Worm (Caenorhabditis elegans) whole organism, L1 larva: ENCODE measurements around the gene eelo-2.
A peak's percentile ranks its signal among the peaks of the same experiment; 100 is the strongest.

Experiments used
- C04F5.9 ChIP-seq: sonication (generic microtip); optimal IDR thresholded peaks from 2 replicates; lab custom pipeline; 2016; ENCODE audit warnings: missing genetic modification characterization, missing compliant biosample characterization
- C16A3.4 ChIP-seq: fragments of 150-350 bp; optimal IDR thresholded peaks from 2 replicates; lab custom pipeline; 2014; ENCODE audit warnings: missing biosample characterization, missing genetic modification characterization
- F16B12.6 ChIP-seq: fragments of 150-350 bp; optimal IDR thresholded peaks from 2 replicates; lab custom pipeline; 2014; ENCODE audit warnings: missing biosample characterization, missing genetic modification characterization
- Y116A8C.19 ChIP-seq: sonication (generic microtip); optimal IDR thresholded peaks from 2 replicates; lab custom pipeline; 2016; ENCODE audit warnings: missing compliant biosample characterization, missing genetic modification characterization, borderline replicate concordance
- aha-1 ChIP-seq: fragments of 150-350 bp; optimal IDR thresholded peaks from 2 replicates; lab custom pipeline; 2014; ENCODE audit warnings: missing biosample characterization, missing genetic modification characterization
- alr-1 ChIP-seq: fragments of 200-800 bp; sonication (Bioruptor generic); optimal IDR thresholded peaks from 2 replicates; lab custom pipeline; 2018; ENCODE audit warnings: borderline replicate concordance, mild to moderate bottlenecking, missing genetic modification characterization, missing compliant biosample characterization
- aly-2 ChIP-seq: fragments of 150-350 bp; optimal IDR thresholded peaks from 2 replicates; lab custom pipeline; 2014; ENCODE audit warnings: missing biosample characterization, missing genetic modification characterization
- ama-1 ChIP-seq: fragments of 150-350 bp; optimal IDR thresholded peaks from 2 replicates; lab custom pipeline; 2014
- blmp-1 ChIP-seq: fragments of 150-350 bp; optimal IDR thresholded peaks from 2 replicates; lab custom pipeline; 2014; ENCODE audit warnings: missing biosample characterization, missing genetic modification characterization
- ceh-63 ChIP-seq: fragments of 200-800 bp; sonication (Bioruptor generic); optimal IDR thresholded peaks from 2 replicates; lab custom pipeline; 2018; ENCODE audit warnings: mild to moderate bottlenecking, missing genetic modification characterization, missing compliant biosample characterization
- ceh-90 ChIP-seq: sonication (generic microtip); optimal IDR thresholded peaks from 2 replicates; lab custom pipeline; 2016; ENCODE audit warnings: missing genetic modification characterization, missing compliant biosample characterization
- ces-1 ChIP-seq: fragments of 150-350 bp; optimal IDR thresholded peaks from 2 replicates; lab custom pipeline; 2014; ENCODE audit warnings: missing biosample characterization, missing genetic modification reagents, missing genetic modification characterization
- dpl-1 ChIP-seq, 3 experiments: fragments of 150-350 bp in 2 of 3; sonication (generic microtip) in 1 of 3; optimal IDR thresholded peaks; 2 replicates each; lab custom pipeline; 2014 to 2017; ENCODE audit warnings: missing biosample characterization in 3 of 3, missing genetic modification characterization in 3 of 3, missing genetic modification reagents in 3 of 3
- dsc-1 ChIP-seq: sonication (generic microtip); optimal IDR thresholded peaks from 2 replicates; lab custom pipeline; 2016; ENCODE audit warnings: mild to moderate bottlenecking, missing genetic modification characterization, missing compliant biosample characterization
- efl-1 ChIP-seq, 4 experiments: fragments of 150-350 bp; optimal IDR thresholded peaks in 3 of 4; peaks in 1 of 4; 1 replicate in 1 of 4; 2 replicates in 3 of 4; lab custom pipeline; 2014; ENCODE audit warnings: missing biosample characterization in 2 of 4, missing genetic modification characterization in 2 of 4, missing genetic modification reagents in 2 of 4
- efl-3 ChIP-seq: fragments of 200-800 bp; sonication (Bioruptor generic); optimal IDR thresholded peaks from 2 replicates; lab custom pipeline; 2018; ENCODE audit warnings: mild to moderate bottlenecking, missing genetic modification characterization, missing compliant biosample characterization
- elt-3 ChIP-seq, 6 experiments: fragments of 150-350 bp in 1 of 6; sonication (generic microtip); optimal IDR thresholded peaks; 2 replicates each; lab custom pipeline; 2017 to 2018; ENCODE audit warnings: missing biosample characterization in 6 of 6, missing genetic modification characterization in 6 of 6, inconsistent platforms in 1 of 6
- ets-5 ChIP-seq: fragments of 200-800 bp; sonication (Bioruptor generic); IDR thresholded peaks from 2 replicates; pipeline ENCODE4 v1.3.6; 2022; ENCODE audit warnings: missing genetic modification characterization, missing compliant biosample characterization
- fkh-4 ChIP-seq: sonication (generic microtip); optimal IDR thresholded peaks from 2 replicates; lab custom pipeline; 2016; ENCODE audit warnings: missing compliant biosample characterization, missing genetic modification characterization, borderline replicate concordance
- fos-1 ChIP-seq: fragments of 150-350 bp; optimal IDR thresholded peaks from 2 replicates; lab custom pipeline; 2014; ENCODE audit warnings: missing biosample characterization, missing genetic modification characterization
- grh-1 ChIP-seq: fragments of 200-800 bp; sonication (Bioruptor generic); IDR thresholded peaks from 2 replicates; pipeline ENCODE4 v1.3.6; 2022; ENCODE audit warnings: missing genetic modification reagents, missing genetic modification characterization, missing compliant biosample characterization
- hlh-17 ChIP-seq: fragments of 200-800 bp; sonication (Bioruptor generic); optimal IDR thresholded peaks from 2 replicates; lab custom pipeline; 2018; ENCODE audit warnings: missing genetic modification characterization, mild to moderate bottlenecking, missing compliant biosample characterization, moderate library complexity, borderline replicate concordance
- hlh-4 ChIP-seq: sonication (generic microtip); optimal IDR thresholded peaks from 2 replicates; lab custom pipeline; 2016; ENCODE audit warnings: mild to moderate bottlenecking, missing genetic modification characterization, missing compliant biosample characterization
- hpl-2 ChIP-seq: fragments of 150-350 bp; optimal IDR thresholded peaks from 2 replicates; lab custom pipeline; 2014; ENCODE audit warnings: missing biosample characterization, missing genetic modification reagents, missing genetic modification characterization
- irx-1 ChIP-seq: sonication (generic microtip); optimal IDR thresholded peaks from 2 replicates; lab custom pipeline; 2016; ENCODE audit warnings: missing genetic modification characterization, missing compliant biosample characterization
- isw-1 ChIP-seq: fragments of 200-800 bp; sonication (Bioruptor generic); IDR thresholded peaks from 2 replicates; pipeline ENCODE4 v1.3.6; 2022; ENCODE audit warnings: missing genetic modification characterization, missing compliant biosample characterization
- lin-14 ChIP-seq: fragments of 200-800 bp; sonication (Bioruptor generic); optimal IDR thresholded peaks from 2 replicates; lab custom pipeline; 2018; ENCODE audit warnings: mild to moderate bottlenecking, missing genetic modification characterization, moderate library complexity, missing compliant biosample characterization
- lin-35 ChIP-seq, 2 experiments: fragments of 150-350 bp; optimal IDR thresholded peaks; 2 replicates each; lab custom pipeline; 2014; ENCODE audit warnings: missing biosample characterization in 2 of 2, missing genetic modification characterization in 2 of 2, missing genetic modification reagents in 2 of 2
- lin-39 ChIP-seq: fragments of 150-350 bp; optimal IDR thresholded peaks from 2 replicates; lab custom pipeline; 2014; ENCODE audit warnings: missing biosample characterization, missing genetic modification reagents, missing genetic modification characterization
- lsy-2 ChIP-seq, 2 experiments: fragments of 150-350 bp; optimal IDR thresholded peaks; 2 replicates each; lab custom pipeline; 2014; ENCODE audit warnings: missing biosample characterization in 2 of 2, missing genetic modification characterization in 2 of 2
- mab-9 ChIP-seq: fragments of 200-800 bp; sonication (Bioruptor generic); IDR thresholded peaks from 2 replicates; pipeline ENCODE4 v1.3.6; 2022; ENCODE audit warnings: missing genetic modification reagents, missing genetic modification characterization, missing compliant biosample characterization
- mdl-1 ChIP-seq, 2 experiments: fragments of 150-350 bp; optimal IDR thresholded peaks; 2 replicates each; lab custom pipeline; 2014 to 2017; ENCODE audit warnings: missing biosample characterization in 2 of 2, missing genetic modification characterization in 2 of 2, inconsistent platforms in 1 of 2
- mef-2 ChIP-seq: fragments of 150-350 bp; optimal IDR thresholded peaks from 2 replicates; lab custom pipeline; 2014; ENCODE audit warnings: missing biosample characterization, missing genetic modification characterization
- mep-1 ChIP-seq: fragments of 150-350 bp; optimal IDR thresholded peaks from 2 replicates; lab custom pipeline; 2014; ENCODE audit warnings: missing biosample characterization, missing genetic modification characterization
- nhr-11 ChIP-seq: fragments of 150-350 bp; optimal IDR thresholded peaks from 2 replicates; lab custom pipeline; 2014; ENCODE audit warnings: missing biosample characterization, missing genetic modification characterization
- nhr-12 ChIP-seq: sonication (generic microtip); optimal IDR thresholded peaks from 2 replicates; lab custom pipeline; 2017; ENCODE audit warnings: missing biosample characterization, missing genetic modification characterization
- nhr-19 ChIP-seq: fragments of 200-800 bp; sonication (Bioruptor generic); conservative IDR thresholded peaks from 2 replicates; pipeline ENCODE4 v1.3.6; 2022; ENCODE audit warnings: missing genetic modification characterization, missing compliant biosample characterization
- nhr-20 ChIP-seq: sonication (generic microtip); optimal IDR thresholded peaks from 2 replicates; lab custom pipeline; 2016; ENCODE audit warnings: mild to moderate bottlenecking, missing genetic modification characterization, missing compliant biosample characterization
- nhr-237 ChIP-seq: fragments of 150-350 bp; optimal IDR thresholded peaks from 2 replicates; lab custom pipeline; 2014; ENCODE audit warnings: missing biosample characterization, missing genetic modification characterization
- nhr-28 ChIP-seq: fragments of 150-350 bp; optimal IDR thresholded peaks from 2 replicates; lab custom pipeline; 2014; ENCODE audit warnings: missing biosample characterization, missing genetic modification characterization
- nhr-47 ChIP-seq: sonication (generic microtip); optimal IDR thresholded peaks from 2 replicates; lab custom pipeline; 2016; ENCODE audit warnings: mild to moderate bottlenecking, missing genetic modification characterization, moderate library complexity, missing compliant biosample characterization
- nhr-76 ChIP-seq: sonication (generic microtip); optimal IDR thresholded peaks from 2 replicates; lab custom pipeline; 2017; ENCODE audit warnings: missing biosample characterization, missing genetic modification characterization
- nhr-84 ChIP-seq: sonication (generic microtip); optimal IDR thresholded peaks from 2 replicates; lab custom pipeline; 2017; ENCODE audit warnings: missing biosample characterization, missing genetic modification characterization
- pax-3 ChIP-seq: fragments of 200-800 bp; sonication (Bioruptor generic); optimal IDR thresholded peaks from 2 replicates; lab custom pipeline; 2018; ENCODE audit warnings: mild to moderate bottlenecking, missing genetic modification characterization, moderate library complexity, missing compliant biosample characterization
- rnt-1 ChIP-seq: sonication (generic microtip); optimal IDR thresholded peaks from 2 replicates; lab custom pipeline; 2016; ENCODE audit warnings: mild to moderate bottlenecking, missing genetic modification characterization, moderate library complexity, missing compliant biosample characterization
- skn-1 ChIP-seq: fragments of 150-350 bp; optimal IDR thresholded peaks from 2 replicates; lab custom pipeline; 2014; ENCODE audit warnings: missing biosample characterization, missing genetic modification characterization
- sox-4 ChIP-seq: sonication (generic microtip); optimal IDR thresholded peaks from 2 replicates; lab custom pipeline; 2016; ENCODE audit warnings: missing genetic modification characterization, missing compliant biosample characterization
- sptf-1 ChIP-seq: fragments of 150-350 bp; optimal IDR thresholded peaks from 2 replicates; lab custom pipeline; 2014; ENCODE audit warnings: missing biosample characterization, missing genetic modification characterization
- unc-130 ChIP-seq: fragments of 150-350 bp; optimal IDR thresholded peaks from 2 replicates; lab custom pipeline; 2017; ENCODE audit warnings: missing biosample characterization, missing genetic modification characterization, inconsistent platforms
- unc-30 ChIP-seq: sonication (generic microtip); optimal IDR thresholded peaks from 2 replicates; lab custom pipeline; 2017; ENCODE audit warnings: missing biosample characterization, missing genetic modification characterization
- unc-98 ChIP-seq: fragments of 200-800 bp; sonication (Bioruptor generic); IDR thresholded peaks from 2 replicates; pipeline ENCODE4 v1.3.6; 2022; ENCODE audit warnings: missing genetic modification characterization, missing compliant biosample characterization
- xbp-1 ChIP-seq: sonication (generic microtip); optimal IDR thresholded peaks from 2 replicates; lab custom pipeline; 2016; ENCODE audit warnings: missing genetic modification characterization, missing compliant biosample characterization
- zag-1 ChIP-seq: fragments of 150-350 bp; optimal IDR thresholded peaks from 2 replicates; lab custom pipeline; 2014; ENCODE audit warnings: missing biosample characterization, missing genetic modification characterization
- ztf-11 ChIP-seq, 2 experiments: sonication (generic microtip); optimal IDR thresholded peaks; 2 replicates each; lab custom pipeline; 2016 to 2017; ENCODE audit warnings: missing genetic modification characterization in 2 of 2, missing biosample characterization in 1 of 2, missing compliant biosample characterization in 1 of 2

The eelo-2 gene

DNA sequence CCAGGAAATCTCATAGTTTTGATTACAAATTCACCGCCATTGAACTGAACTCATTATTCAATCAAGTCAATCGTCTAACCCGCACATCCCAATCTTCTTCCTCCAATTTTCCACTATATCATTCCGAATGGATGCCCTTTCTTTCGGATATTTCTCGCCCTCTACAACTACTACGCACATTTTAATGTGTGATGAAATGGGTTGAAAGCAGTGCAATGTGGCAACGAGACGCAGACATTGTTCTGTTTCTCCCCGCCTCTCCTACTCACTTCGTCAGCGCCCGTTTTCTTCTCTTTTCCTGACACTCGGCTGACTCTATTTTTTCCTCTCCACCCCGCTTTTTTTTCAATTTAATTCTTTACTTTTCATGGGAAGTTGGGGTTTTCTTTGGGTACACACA lies 18.7 kb downstream of the eelo-2 start (continued):
- TF ChIP-seq irx-1 (tag; lab: Kevin White, UChicago), result no peak
- TF ChIP-seq ceh-90, result no peak
- no peak for TF ChIP-seq mef-2
- no peak for TF ChIP-seq isw-1 (GFP tag; lab: Robert Waterston, UW)
- peak; percentile 56 for TF ChIP-seq blmp-1 (tag; lab: Kevin White, UChicago)
- TF ChIP-seq hlh-4 (tag; lab: Kevin White, UChicago), result no peak
- no peak for TF ChIP-seq Y116A8C.19 (tag; lab: Kevin White, UChicago)
- no peak for TF ChIP-seq nhr-28 (tag; lab: Kevin White, UChicago)
- TF ChIP-seq nhr-47, result peak; percentile 38
- TF ChIP-seq efl-1 (optimal IDR thresholded peaks at IDR 0.05; lab: Kevin White, UChicago), result peak; percentile 47 to 71
- TF ChIP-seq efl-1 (GFP tag; optimal IDR thresholded peaks at IDR 0.05 in 1 of 2; lab: Kevin White, UChicago), result peak; percentile 23 to 37
- TF ChIP-seq fkh-4 (tag; lab: Kevin White, UChicago), result no peak
- TF ChIP-seq ztf-11 (tag; optimal IDR thresholded peaks at IDR 0.05; lab: Kevin White, UChicago), result no peak
- no peak for TF ChIP-seq lin-39 (tag; lab: Kevin White, UChicago)
- TF ChIP-seq nhr-11 (tag; lab: Kevin White, UChicago), result no peak
- TF ChIP-seq grh-1 (GFP tag; lab: Robert Waterston, UW), result no peak
- no peak for TF ChIP-seq hpl-2 (GFP tag; lab: Kevin White, UChicago)
- TF ChIP-seq C16A3.4 (tag; lab: Kevin White, UChicago), result no peak
- TF ChIP-seq sptf-1 (tag; lab: Kevin White, UChicago), result no peak
- no peak for TF ChIP-seq nhr-84 (tag; lab: Kevin White, UChicago)
- TF ChIP-seq rnt-1 (tag; lab: Kevin White, UChicago), result peak; percentile 37
- TF ChIP-seq unc-130 (tag; lab: Kevin White, UChicago), result no peak
- TF ChIP-seq zag-1 (tag; lab: Kevin White, UChicago), result no peak
- no peak for TF ChIP-seq unc-98 (GFP tag; lab: Robert Waterston, UW)
- TF ChIP-seq nhr-237 (tag; lab: Kevin White, UChicago), result no peak
- no peak for TF ChIP-seq nhr-12
- TF ChIP-seq skn-1 (tag; lab: Kevin White, UChicago), result peak; percentile 63
- no peak for TF ChIP-seq aly-2 (tag; lab: Kevin White, UChicago)
- peak in 1 of 3 experiments; percentile 34 for TF ChIP-seq dpl-1 (GFP tag; optimal IDR thresholded peaks at IDR 0.05; lab: Kevin White, UChicago)
- no peak for TF ChIP-seq elt-3 (tag; optimal IDR thresholded peaks at IDR 0.05; lab: Kevin White, UChicago)
- TF ChIP-seq F16B12.6 (tag; lab: Kevin White, UChicago), result peak; percentile 21
- TF ChIP-seq lsy-2 (tag; optimal IDR thresholded peaks at IDR 0.05; lab: Kevin White, UChicago), result peak in 1 of 2 experiments; percentile 64
- no peak for TF ChIP-seq unc-30
- TF ChIP-seq efl-3 (GFP tag; lab: Kevin White, UChicago), result no peak
- no peak for TF ChIP-seq ces-1
- no peak for TF ChIP-seq mdl-1 (tag; optimal IDR thresholded peaks at IDR 0.05; lab: Kevin White, UChicago)
- TF ChIP-seq dsc-1 (tag; lab: Kevin White, UChicago), result peak; percentile 10
- no peak for TF ChIP-seq ama-1
- TF ChIP-seq hlh-17 (GFP tag; lab: Kevin White, UChicago), result no peak
- peak; percentile 1 for TF ChIP-seq nhr-20 (tag; lab: Kevin White, UChicago)
- no peak for TF ChIP-seq ets-5 (GFP tag; lab: Robert Waterston, UW)
- no peak for TF ChIP-seq sox-4
- TF ChIP-seq mab-9, result no peak
- peak; percentile 10 for TF ChIP-seq xbp-1 (tag; lab: Kevin White, UChicago)
- peak; percentile 81 for TF ChIP-seq lin-14 (GFP tag; lab: Kevin White, UChicago)
- peak; percentile 82 for TF ChIP-seq mep-1 (tag; lab: Kevin White, UChicago)
- TF ChIP-seq pax-3 (tag; lab: Kevin White, UChicago), result no peak
- TF ChIP-seq ceh-63 (GFP tag; lab: Kevin White, UChicago), result no peak
- peak; percentile 32 to 39 for TF ChIP-seq lin-35 (GFP tag; optimal IDR thresholded peaks at IDR 0.05; lab: Kevin White, UChicago)
- TF ChIP-seq fos-1 (tag; lab: Kevin White, UChicago), result peak; percentile 5
- TF ChIP-seq C04F5.9 (tag; lab: Kevin White, UChicago), result no peak
- TF ChIP-seq nhr-76, result no peak
- TF ChIP-seq nhr-19 (GFP tag; lab: Robert Waterston, UW), result no peak
- TF ChIP-seq aha-1 (tag; lab: Kevin White, UChicago), result no peak
- TF ChIP-seq alr-1 (tag; lab: Kevin White, UChicago), result no peak
